Fruit fly (Drosophila melanogaster) whole organism: Measurements from ENCODE around the gene CG32982.

Experiments
- CG8478 ChIP-seq: fragments of >200 bp; optimal IDR thresholded peaks from 2 replicates; lab custom pipeline; 2018; ENCODE audit warnings: inconsistent platforms
- Dll ChIP-seq: fragments of >200 bp; optimal IDR thresholded peaks from 2 replicates; lab custom pipeline; 2017
- EcR ChIP-seq, 2 experiments: fragments of >200 bp; optimal IDR thresholded peaks; 2 replicates each; lab custom pipeline; 2017; ENCODE audit warnings: missing biosample characterization in 2 of 2, missing genetic modification characterization in 2 of 2, missing genetic modification reagents in 2 of 2
- pan ChIP-seq: fragments of >200 bp; optimal IDR thresholded peaks from 2 replicates; lab custom pipeline; 2017
- psq ChIP-seq: fragments of >200 bp; optimal IDR thresholded peaks from 2 replicates; lab custom pipeline; 2017
- usp ChIP-seq: fragments of >200 bp; optimal IDR thresholded peaks from 2 replicates; lab custom pipeline; 2017; ENCODE audit warnings: missing biosample characterization, missing genetic modification characterization, mixed read lengths

The CG32982 gene

dm6 chr2L:9125418-9125928 lies at the start of gene CG32982:
Gene CG32982, plus strand, starts transcription at chr2L:9125737.
- TF ChIP-seq psq (no peak), pan (lab: Kevin White, UChicago) (no peak)

- TF ChIP-seq usp (GFP tag; lab: Kevin White, UChicago) (no peak), psq (no peak), Dll (lab: Kevin White, UChicago) (no peak), pan (lab: Kevin White, UChicago) (no peak), EcR (GFP tag; optimal IDR thresholded peaks at IDR 0.05; lab: Kevin White, UChicago) (no peak), CG8478 (lab: Kevin White, UChicago) (no peak)
Measured at dm6 chr2L:9076821-9077220, 48.7 kb upstream of the CG32982 start, which contains the start of gene CG12439. Gene CG12439, plus strand, starts transcription at chr2L:9077121.

- TF ChIP-seq EcR (GFP tag; optimal IDR thresholded peaks at IDR 0.05; lab: Kevin White, UChicago) (no peak), CG8478 (lab: Kevin White, UChicago) (no peak), usp (GFP tag; lab: Kevin White, UChicago) (no peak), pan (lab: Kevin White, UChicago) (no peak), Dll (lab: Kevin White, UChicago) (no peak), psq (no peak)
Measured at dm6 chr2L:9082750-9083149, 42.8 kb upstream of the CG32982 start.

dm6 chr2L:9083807-9084206 lies 41.7 kb upstream of the CG32982 start, which contains the start of gene Toll-4:
Gene Toll-4, plus strand, starts transcription at chr2L:9084107.
- TF ChIP-seq EcR (GFP tag; optimal IDR thresholded peaks at IDR 0.05; lab: Kevin White, UChicago) (no peak), CG8478 (lab: Kevin White, UChicago) (no peak), pan (lab: Kevin White, UChicago) (no peak), usp (GFP tag; lab: Kevin White, UChicago) (no peak), psq (no peak), Dll (lab: Kevin White, UChicago) (no peak)

- TF ChIP-seq EcR (GFP tag; optimal IDR thresholded peaks at IDR 0.05; lab: Kevin White, UChicago), result no peak
Measured at dm6 chr2L:9089543-9090088, 35.9 kb upstream of the CG32982 start.

dm6 chr2L:9097263-9097662 lies 28.3 kb upstream of the CG32982 start, which contains the start of gene CG31609:
Gene CG31609, plus strand, starts transcription at chr2L:9097563.
- TF ChIP-seq EcR (GFP tag; optimal IDR thresholded peaks at IDR 0.05; lab: Kevin White, UChicago) (no peak), Dll (lab: Kevin White, UChicago) (no peak), pan (lab: Kevin White, UChicago) (no peak), usp (GFP tag; lab: Kevin White, UChicago) (no peak), psq (no peak), CG8478 (lab: Kevin White, UChicago) (no peak)

- no peak for TF ChIP-seq Dll (lab: Kevin White, UChicago)
- TF ChIP-seq usp (GFP tag; lab: Kevin White, UChicago), result no peak
- no peak for TF ChIP-seq EcR (GFP tag; optimal IDR thresholded peaks at IDR 0.05; lab: Kevin White, UChicago)
- no peak for TF ChIP-seq psq
- TF ChIP-seq pan (lab: Kevin White, UChicago), result no peak
- TF ChIP-seq CG8478 (lab: Kevin White, UChicago), result no peak
Measured at dm6 chr2L:9111514-9111913, 14.0 kb upstream of the CG32982 start, which contains the start of gene Or30a. Gene Or30a, plus strand, starts transcription at chr2L:9111814.

dm6 chr2L:9120475-9121309 lies 4.8 kb upstream of the CG32982 start:
- TF ChIP-seq pan (lab: Kevin White, UChicago) (no peak), usp (GFP tag; lab: Kevin White, UChicago) (no peak), CG8478 (lab: Kevin White, UChicago) (no peak), EcR (GFP tag; optimal IDR thresholded peaks at IDR 0.05; lab: Kevin White, UChicago) (no peak), Dll (lab: Kevin White, UChicago) (no peak), psq (no peak)

- TF ChIP-seq EcR (GFP tag; optimal IDR thresholded peaks at IDR 0.05; lab: Kevin White, UChicago) (no peak), CG8478 (lab: Kevin White, UChicago) (no peak), Dll (lab: Kevin White, UChicago) (no peak), usp (GFP tag; lab: Kevin White, UChicago) (no peak), pan (lab: Kevin White, UChicago) (no peak), psq (no peak)
Measured at dm6 chr2L:9122371-9122770, 3.2 kb upstream of the CG32982 start.

- TF ChIP-seq Dll (lab: Kevin White, UChicago) (no peak), EcR (GFP tag; optimal IDR thresholded peaks at IDR 0.05; lab: Kevin White, UChicago) (no peak), pan (lab: Kevin White, UChicago) (no peak), CG8478 (lab: Kevin White, UChicago) (no peak), usp (GFP tag; lab: Kevin White, UChicago) (no peak), psq (no peak)
Measured at dm6 chr2L:9123707-9124106, 1.8 kb upstream of the CG32982 start.

- TF ChIP-seq Dll (lab: Kevin White, UChicago), result no peak
- TF ChIP-seq pan (lab: Kevin White, UChicago), result no peak
- TF ChIP-seq psq, result no peak
- TF ChIP-seq usp (GFP tag; lab: Kevin White, UChicago), result no peak
- no peak for TF ChIP-seq EcR (GFP tag; optimal IDR thresholded peaks at IDR 0.05; lab: Kevin White, UChicago)
- no peak for TF ChIP-seq CG8478 (lab: Kevin White, UChicago)
Measured at dm6 chr2L:9124448-9124847, 1.1 kb upstream of the CG32982 start.
